Fruit fly (Drosophila melanogaster) whole organism, embryonic: ENCODE data around the gene mus201.

Experiments used
- Bgb ChIP-seq: fragments of 200-800 bp; sonication (Bioruptor generic); IDR thresholded peaks from 2 replicates; pipeline ENCODE4 v1.3.6; 2022; ENCODE audit warnings: missing biosample characterization, missing genetic modification characterization; ENCODE audit not compliant: partially characterized antibody
- Bteb2 ChIP-seq: fragments of 200-800 bp; sonication (Bioruptor generic); optimal IDR thresholded peaks from 2 replicates; lab custom pipeline; 2016; ENCODE audit warnings: missing biosample characterization, missing genetic modification characterization
- CG10267 ChIP-seq: fragments of 200-800 bp; sonication (Bioruptor generic); optimal IDR thresholded peaks from 2 replicates; lab custom pipeline; 2018; ENCODE audit warnings: missing biosample characterization, mild to moderate bottlenecking, missing genetic modification characterization, moderate library complexity
- CG10321 ChIP-seq: fragments of 200-800 bp; sonication (Bioruptor generic); IDR thresholded peaks from 2 replicates; pipeline ENCODE4 v1.3.6; 2022; ENCODE audit warnings: missing biosample characterization, missing genetic modification characterization
- CG11093 ChIP-seq: fragments of 200-800 bp; sonication (Bioruptor generic); IDR thresholded peaks from 3 replicates; pipeline ENCODE4 v1.3.6; 2022; ENCODE audit warnings: missing biosample characterization, missing genetic modification characterization
- CG11456 ChIP-seq: fragments of 200-800 bp; sonication (Bioruptor generic); IDR thresholded peaks from 3 replicates; pipeline ENCODE4 v1.3.6; 2022; ENCODE audit warnings: missing biosample characterization, missing genetic modification characterization
- CG13287 ChIP-seq: fragments of 200-800 bp; sonication (Bioruptor generic); IDR thresholded peaks from 2 replicates; pipeline ENCODE4 v1.3.6; 2022; ENCODE audit warnings: missing biosample characterization, missing genetic modification characterization; ENCODE audit not compliant: partially characterized antibody
- CG14441 ChIP-seq: fragments of 200-800 bp; sonication (Bioruptor generic); IDR thresholded peaks from 2 replicates; pipeline ENCODE4 v1.3.6; 2022; ENCODE audit warnings: missing biosample characterization, missing genetic modification characterization
- CG15269 ChIP-seq: fragments of 200-800 bp; sonication (Bioruptor generic); optimal IDR thresholded peaks from 2 replicates; lab custom pipeline; 2018; ENCODE audit warnings: missing biosample characterization, mild to moderate bottlenecking, missing genetic modification characterization, moderate library complexity
- CG1602 ChIP-seq: fragments of 200-800 bp; sonication (Bioruptor generic); optimal IDR thresholded peaks from 3 replicates; lab custom pipeline; 2016; ENCODE audit warnings: missing biosample characterization, missing genetic modification characterization
- CG1603 ChIP-seq: fragments of 200-800 bp; sonication (Bioruptor generic); optimal IDR thresholded peaks from 2 replicates; lab custom pipeline; 2019; ENCODE audit warnings: missing biosample characterization, mild to moderate bottlenecking, missing genetic modification characterization, moderate library complexity
- CG17359 ChIP-seq: fragments of 200-800 bp; sonication (Bioruptor generic); optimal IDR thresholded peaks from 3 replicates; lab custom pipeline; 2018; ENCODE audit warnings: missing biosample characterization, mild to moderate bottlenecking, missing genetic modification characterization, moderate library complexity
- CG17829 ChIP-seq: fragments of 200-800 bp; optimal IDR thresholded peaks from 2 replicates; lab custom pipeline; 2019; ENCODE audit warnings: missing biosample characterization, mild to moderate bottlenecking, missing genetic modification characterization, moderate library complexity
- CG1792 ChIP-seq: fragments of 200-800 bp; sonication (Bioruptor generic); optimal IDR thresholded peaks from 2 replicates; lab custom pipeline; 2016; ENCODE audit warnings: missing biosample characterization, missing genetic modification characterization
- CG18262 ChIP-seq: fragments of 200-800 bp; optimal IDR thresholded peaks from 3 replicates; lab custom pipeline; 2019; ENCODE audit warnings: missing biosample characterization, mild to moderate bottlenecking, missing genetic modification characterization, moderate library complexity
- CG18619 ChIP-seq: fragments of 200-800 bp; sonication (Bioruptor generic); optimal IDR thresholded peaks from 3 replicates; lab custom pipeline; 2017; ENCODE audit warnings: missing biosample characterization, mild to moderate bottlenecking, missing genetic modification characterization
- CG31388 ChIP-seq: fragments of 200-800 bp; sonication (Bioruptor generic); optimal IDR thresholded peaks from 2 replicates; lab custom pipeline; 2016; ENCODE audit warnings: missing biosample characterization, missing genetic modification characterization
- CG33213 ChIP-seq: fragments of 200-800 bp; sonication (Bioruptor generic); optimal IDR thresholded peaks from 3 replicates; lab custom pipeline; 2016; ENCODE audit warnings: missing biosample characterization, missing genetic modification characterization
- CG6654 ChIP-seq: fragments of 200-800 bp; sonication (Bioruptor generic); optimal IDR thresholded peaks from 2 replicates; lab custom pipeline; 2017; ENCODE audit warnings: missing biosample characterization, mild to moderate bottlenecking, missing genetic modification characterization
- CG8388 ChIP-seq: fragments of 200-800 bp; sonication (Bioruptor generic); optimal IDR thresholded peaks from 2 replicates; lab custom pipeline; 2019; ENCODE audit warnings: missing biosample characterization, mild to moderate bottlenecking, missing genetic modification characterization, moderate library complexity
- CG9817 ChIP-seq: fragments of 200-800 bp; sonication (Bioruptor generic); optimal IDR thresholded peaks from 2 replicates; lab custom pipeline; 2018; ENCODE audit warnings: missing biosample characterization, mild to moderate bottlenecking, missing genetic modification characterization, moderate library complexity
- CG9932 ChIP-seq: fragments of 200-800 bp; sonication (Bioruptor generic); IDR thresholded peaks from 2 replicates; pipeline ENCODE4 v1.3.6; 2022; ENCODE audit warnings: missing biosample characterization, missing genetic modification characterization
- Dad ChIP-seq: fragments of 200-800 bp; sonication (Bioruptor generic); optimal IDR thresholded peaks from 3 replicates; lab custom pipeline; 2016; ENCODE audit warnings: missing biosample characterization, missing genetic modification characterization
- Dbx ChIP-seq: fragments of 200-800 bp; sonication (Bioruptor generic); IDR thresholded peaks from 3 replicates; pipeline ENCODE4 v1.3.6; 2022; ENCODE audit warnings: missing biosample characterization, missing genetic modification characterization
- Dip3 ChIP-seq: fragments of 200-800 bp; sonication (Bioruptor generic); optimal IDR thresholded peaks from 3 replicates; lab custom pipeline; 2016; ENCODE audit warnings: missing biosample characterization, missing genetic modification characterization
- HHEX ChIP-seq: fragments of 200-800 bp; sonication (Bioruptor generic); optimal IDR thresholded peaks from 3 replicates; lab custom pipeline; 2017; ENCODE audit warnings: missing biosample characterization, mild to moderate bottlenecking, missing genetic modification characterization, missing genetic modification reagents
- HmgD ChIP-seq: fragments of 200-800 bp; sonication (Bioruptor generic); optimal IDR thresholded peaks from 3 replicates; lab custom pipeline; 2016; ENCODE audit warnings: missing biosample characterization, missing genetic modification characterization
- HmgZ ChIP-seq: fragments of 200-800 bp; sonication (Bioruptor generic); optimal IDR thresholded peaks from 2 replicates; lab custom pipeline; 2018; ENCODE audit warnings: missing biosample characterization, mild to moderate bottlenecking, missing genetic modification characterization
- Hsf ChIP-seq: fragments of 200-800 bp; sonication (Bioruptor generic); optimal IDR thresholded peaks from 3 replicates; lab custom pipeline; 2016; ENCODE audit warnings: missing biosample characterization, missing genetic modification characterization
- Lhr ChIP-seq: fragments of 200-800 bp; sonication (Bioruptor generic); optimal IDR thresholded peaks from 3 replicates; lab custom pipeline; 2017; ENCODE audit warnings: mild to moderate bottlenecking, missing biosample characterization, missing genetic modification reagents, missing genetic modification characterization
- MBD-R2 ChIP-seq: fragments of 200-800 bp; sonication (Bioruptor generic); IDR thresholded peaks from 2 replicates; pipeline ENCODE4 v1.3.6; 2022; ENCODE audit warnings: missing biosample characterization, missing genetic modification characterization
- Med ChIP-seq: fragments of 200-800 bp; sonication (Bioruptor generic); peaks from one replicate; lab custom pipeline; 2016; ENCODE audit warnings: missing biosample characterization, missing genetic modification characterization, mild to moderate bottlenecking, inconsistent platforms, moderate library complexity
- Pdp1 ChIP-seq, 2 experiments: fragments of 200-800 bp; sonication (Bioruptor generic); optimal IDR thresholded peaks; 3 replicates each; lab custom pipeline; 2016; ENCODE audit warnings: missing biosample characterization in 2 of 2, missing genetic modification characterization in 2 of 2, mild to moderate bottlenecking in 1 of 2, moderate library complexity in 1 of 2
- Tbp ChIP-seq: fragments of >200 bp; optimal IDR thresholded peaks from 2 replicates; lab custom pipeline; 2018; ENCODE audit warnings: missing biosample characterization, missing genetic modification characterization
- Xrp1 ChIP-seq: fragments of 200-800 bp; sonication (Bioruptor generic); IDR thresholded peaks from 2 replicates; pipeline ENCODE4 v1.3.6; 2022; ENCODE audit warnings: missing biosample characterization, missing genetic modification characterization
- bcd ChIP-seq: fragments of 200-800 bp; sonication (Bioruptor generic); optimal IDR thresholded peaks from 2 replicates; lab custom pipeline; 2017; ENCODE audit warnings: missing biosample characterization, mild to moderate bottlenecking, missing genetic modification characterization
- bsh ChIP-seq, 2 experiments: fragments of 200-800 bp; sonication (Bioruptor generic); optimal IDR thresholded peaks; 2 replicates each; lab custom pipeline; 2017 to 2018; ENCODE audit warnings: mild to moderate bottlenecking in 2 of 2, missing biosample characterization in 2 of 2, missing genetic modification characterization in 2 of 2, moderate library complexity in 1 of 2
- ci ChIP-seq: fragments of 200-800 bp; sonication (Bioruptor generic); IDR thresholded peaks from 3 replicates; pipeline ENCODE4 v1.3.6; 2022; ENCODE audit warnings: missing biosample characterization, missing genetic modification characterization
- dm ChIP-seq: fragments of 200-800 bp; sonication (Bioruptor generic); optimal IDR thresholded peaks from 3 replicates; lab custom pipeline; 2016; ENCODE audit warnings: missing biosample characterization, missing genetic modification characterization
- ems ChIP-seq: fragments of 200-800 bp; sonication (Bioruptor generic); optimal IDR thresholded peaks from 3 replicates; lab custom pipeline; 2016; ENCODE audit warnings: missing biosample characterization, missing genetic modification characterization
- her ChIP-seq: fragments of 200-800 bp; sonication (Bioruptor generic); optimal IDR thresholded peaks from 2 replicates; lab custom pipeline; 2016; ENCODE audit warnings: missing biosample characterization, missing genetic modification characterization
- ken ChIP-seq: fragments of 200-800 bp; sonication (Bioruptor generic); IDR thresholded peaks from 3 replicates; pipeline ENCODE4 v1.3.6; 2022; ENCODE audit warnings: missing biosample characterization, missing genetic modification characterization
- kni ChIP-seq: fragments of 200-800 bp; sonication (Bioruptor generic); optimal IDR thresholded peaks from 3 replicates; lab custom pipeline; 2017; ENCODE audit warnings: mild to moderate bottlenecking, missing biosample characterization, missing genetic modification reagents, missing genetic modification characterization
- mam ChIP-seq: fragments of 200-800 bp; sonication (Bioruptor generic); optimal IDR thresholded peaks from 3 replicates; lab custom pipeline; 2016; ENCODE audit warnings: missing biosample characterization, missing genetic modification characterization
- phol ChIP-seq: fragments of 200-800 bp; sonication (Bioruptor generic); optimal IDR thresholded peaks from 3 replicates; lab custom pipeline; 2018; ENCODE audit warnings: missing biosample characterization, mild to moderate bottlenecking, missing genetic modification characterization, moderate library complexity
- stwl ChIP-seq: fragments of 200-800 bp; sonication (Bioruptor generic); optimal IDR thresholded peaks from 3 replicates; lab custom pipeline; 2018; ENCODE audit warnings: missing biosample characterization, mild to moderate bottlenecking, missing genetic modification characterization, moderate library complexity
- sug ChIP-seq: fragments of 200-800 bp; optimal IDR thresholded peaks from 2 replicates; lab custom pipeline; 2019; ENCODE audit warnings: missing biosample characterization, mild to moderate bottlenecking, missing genetic modification characterization, moderate library complexity
- tll ChIP-seq, 2 experiments: fragments of 200-800 bp in 1 of 2; fragments of >200 bp in 1 of 2; sonication (Bioruptor generic) in 1 of 2; optimal IDR thresholded peaks; 2 replicates each; lab custom pipeline; 2017 to 2019; ENCODE audit warnings: missing biosample characterization in 2 of 2, missing genetic modification characterization in 2 of 2, mild to moderate bottlenecking in 1 of 2, moderate library complexity in 1 of 2
- vfl ChIP-seq: fragments of 200-800 bp; sonication (Bioruptor generic); optimal IDR thresholded peaks from 2 replicates; lab custom pipeline; 2016; ENCODE audit warnings: missing biosample characterization, missing genetic modification characterization
- zen ChIP-seq: fragments of 200-800 bp; sonication (Bioruptor generic); optimal IDR thresholded peaks from 3 replicates; lab custom pipeline; 2018; ENCODE audit warnings: missing biosample characterization, mild to moderate bottlenecking, missing genetic modification characterization, moderate library complexity

The mus201 gene

dm6 chr2L:8488735-8489134 lies 50.8 kb downstream of the mus201 start, which contains the start of gene CG13088 (continued):
- TF ChIP-seq bsh (GFP tag; optimal IDR thresholded peaks at IDR 0.05; lab: Kevin White, UChicago) (no peak), sug (tag; lab: Kevin White, UChicago) (peak; percentile 28), her (GFP tag; lab: Kevin White, UChicago) (no peak), Xrp1 (GFP tag; lab: Robert Waterston, UW) (peak; percentile 64), MBD-R2 (peak; percentile 94), dm (GFP tag; lab: Kevin White, UChicago) (peak; percentile 67), CG15269 (no peak), CG9817 (tag; lab: Kevin White, UChicago) (peak; percentile 34), CG18262 (tag; lab: Kevin White, UChicago) (no peak), Dad (peak; percentile 23), Hsf (GFP tag; lab: Kevin White, UChicago) (peak; percentile 36), CG10267 (peak; percentile 98), HmgZ (tag; lab: Kevin White, UChicago) (peak; percentile 82), Bteb2 (GFP tag; lab: Kevin White, UChicago) (peak; percentile 35), CG1603 (tag; lab: Kevin White, UChicago) (peak; percentile 83), CG11093 (GFP tag; lab: Robert Waterston, UW) (no peak), CG1792 (GFP tag; lab: Kevin White, UChicago) (peak; percentile 6), CG31388 (no peak), CG1602 (GFP tag; lab: Kevin White, UChicago) (peak; percentile 6), mam (GFP tag; lab: Kevin White, UChicago) (peak; percentile 60), CG9932 (GFP tag; lab: Robert Waterston, UW) (peak; percentile 58), CG13287 (GFP tag; lab: Robert Waterston, UW) (peak; percentile 41; the same call in 1 of the 2 replicates), Dip3 (peak; percentile 51), Bgb (GFP tag; lab: Robert Waterston, UW) (peak; percentile 45; the same call in 1 of the 2 replicates), Pdp1 (GFP tag; optimal IDR thresholded peaks at IDR 0.05; lab: Kevin White, UChicago) (peak in 1 of 2 experiments; percentile 34), ken (GFP tag; lab: Robert Waterston, UW) (peak; percentile 39; the same call in 1 of the 3 replicates), ci (GFP tag; lab: Robert Waterston, UW) (0 out of 3 replicates have a peak, but pooled peaks have one; percentile 37), ems (GFP tag; lab: Kevin White, UChicago) (peak; percentile 32), CG11456 (GFP tag; lab: Robert Waterston, UW) (peak; percentile 47; the same call in 1 of the 3 replicates), Med (GFP tag; lab: Kevin White, UChicago) (peak; percentile 89), Dbx (0 out of 3 replicates have a peak, but pooled peaks have one; percentile 21), Lhr (GFP tag; lab: Kevin White, UChicago) (peak; percentile 25), Tbp (GFP tag; lab: Kevin White, UChicago) (no peak), stwl (tag; lab: Kevin White, UChicago) (peak; percentile 93), HHEX (GFP tag; lab: Kevin White, UChicago) (no peak), CG18619 (GFP tag; lab: Kevin White, UChicago) (peak; percentile 4), CG8388 (GFP tag; lab: Kevin White, UChicago) (no peak), zen (tag; lab: Kevin White, UChicago) (peak; percentile 36), vfl (GFP tag; lab: Kevin White, UChicago) (peak; percentile 31), CG33213 (peak; percentile 41), CG10321 (GFP tag; lab: Robert Waterston, UW) (no peak), kni (GFP tag; lab: Kevin White, UChicago) (no peak), tll (GFP tag; optimal IDR thresholded peaks at IDR 0.05; lab: Kevin White, UChicago) (peak in 1 of 2 experiments; percentile 11), CG17829 (tag; lab: Kevin White, UChicago) (peak; percentile 36), phol (tag; lab: Kevin White, UChicago) (peak; percentile 43), CG17359 (peak; percentile 18), bcd (peak; percentile 18), CG14441 (GFP tag; lab: Robert Waterston, UW) (peak; percentile 96), CG6654 (GFP tag; lab: Kevin White, UChicago) (no peak), HmgD (GFP tag; lab: Kevin White, UChicago) (peak; percentile 54)
